Fruit fly (Drosophila melanogaster): ENCODE data around the gene RagA-B.

Gene RagA-B

dm6 chr3R:9013765-9014380 lies 29.8 kb upstream of the RagA-B start (continued):
- no peak for TF ChIP-seq wor (GFP tag; IDR thresholded peaks at IDR 0.05)
- TF ChIP-seq CG8944 (GFP tag; optimal IDR thresholded peaks at IDR 0.05), result peak; percentile 47
- TF ChIP-seq dmrt99B (tag; optimal IDR thresholded peaks at IDR 0.05), result no peak
- TF ChIP-seq CG10654 (GFP tag; optimal IDR thresholded peaks at IDR 0.05), result peak; percentile 10
- peak; percentile 47 for TF ChIP-seq phol (tag; optimal IDR thresholded peaks at IDR 0.05)
- peak; percentile 49; the same call in 1 of the 3 replicates for TF ChIP-seq dysf (GFP tag; IDR thresholded peaks at IDR 0.05)
- peak; percentile 40 for TF ChIP-seq CG12942 (GFP tag; optimal IDR thresholded peaks at IDR 0.05)
- TF ChIP-seq CTCF (GFP tag; optimal IDR thresholded peaks at IDR 0.05), result peak; percentile 49
- no peak for TF ChIP-seq CG6654 (GFP tag; optimal IDR thresholded peaks at IDR 0.05)
- peak; percentile 36 for TF ChIP-seq CG12155 (GFP tag; optimal IDR thresholded peaks at IDR 0.05)
- TF ChIP-seq CG1233 (GFP tag; optimal IDR thresholded peaks at IDR 0.05), result peak; percentile 10
- peak; percentile 49 for TF ChIP-seq CG6689 (GFP tag; IDR thresholded peaks at IDR 0.05)
- peak; percentile 44 for TF ChIP-seq Max (GFP tag; optimal IDR thresholded peaks at IDR 0.05)
- TF ChIP-seq CG11085 (GFP tag; IDR thresholded peaks at IDR 0.05), result no peak
- TF ChIP-seq CG15011 (GFP tag; optimal IDR thresholded peaks at IDR 0.05), result no peak
- TF ChIP-seq CG15479 (GFP tag; optimal IDR thresholded peaks at IDR 0.05), result peak; percentile 6
- no peak for TF ChIP-seq CG14014 (GFP tag; IDR thresholded peaks at IDR 0.05)
- TF ChIP-seq CG11504 (tag; optimal IDR thresholded peaks at IDR 0.05), result no peak
- TF ChIP-seq CG3838 (GFP tag; optimal IDR thresholded peaks at IDR 0.05), result no peak
- no peak for TF ChIP-seq amos (GFP tag; IDR thresholded peaks at IDR 0.05; ENCODE audit: partially characterized antibody)
- TF ChIP-seq kah (GFP tag; optimal IDR thresholded peaks at IDR 0.05), result no peak
- TF ChIP-seq Pdp1 (GFP tag; optimal IDR thresholded peaks at IDR 0.05), result peak; percentile 61 to 95
- TF ChIP-seq CG30431 (GFP tag; optimal IDR thresholded peaks at IDR 0.05), result no peak
- TF ChIP-seq mld (GFP tag; IDR thresholded peaks at IDR 0.05; ENCODE audit: partially characterized antibody), result no peak
- no peak for TF ChIP-seq CG5953 (GFP tag; IDR thresholded peaks at IDR 0.05)
- peak; percentile 78 for TF ChIP-seq CG10543 (GFP tag; optimal IDR thresholded peaks at IDR 0.05)
- TF ChIP-seq Atf-2 (GFP tag; optimal IDR thresholded peaks at IDR 0.05), result peak; percentile 22
- TF ChIP-seq lilli (GFP tag; optimal IDR thresholded peaks at IDR 0.05), result peak; percentile 82
- TF ChIP-seq lbe (GFP tag; optimal IDR thresholded peaks at IDR 0.05), result peak; percentile 73
- no peak for TF ChIP-seq CG10274 (GFP tag; optimal IDR thresholded peaks at IDR 0.05)
- TF ChIP-seq bowl (GFP tag; IDR thresholded peaks at IDR 0.05), result no peak
- peak; percentile 50 for TF ChIP-seq CG17359 (tag; optimal IDR thresholded peaks at IDR 0.05)
- no peak for TF ChIP-seq salm (tag; optimal IDR thresholded peaks at IDR 0.05)
- TF ChIP-seq CG12219 (GFP tag; optimal IDR thresholded peaks at IDR 0.05), result no peak
- TF ChIP-seq gcm (GFP tag; optimal IDR thresholded peaks at IDR 0.05), result peak; percentile 7
- no peak for TF ChIP-seq Sox102F (GFP tag; optimal IDR thresholded peaks at IDR 0.05)
- 0 out of 2 replicates have a peak, but pooled peaks have one; percentile 17 for TF ChIP-seq CG4404 (GFP tag; IDR thresholded peaks at IDR 0.05)
- peak; percentile 27 for TF ChIP-seq Dad (GFP tag; optimal IDR thresholded peaks at IDR 0.05)
- TF ChIP-seq CG8924 (tag; optimal IDR thresholded peaks at IDR 0.05), result peak; percentile 51
- TF ChIP-seq CG4854 (GFP tag; optimal IDR thresholded peaks at IDR 0.05), result peak; percentile 17
- peak; percentile 51 for TF ChIP-seq Chrac-16 (GFP tag; optimal IDR thresholded peaks at IDR 0.05)
- peak; percentile 45 for TF ChIP-seq pnt (GFP tag; optimal IDR thresholded peaks at IDR 0.05)
- no peak for TF ChIP-seq CG6175 (GFP tag; IDR thresholded peaks at IDR 0.05)
- TF ChIP-seq CG3726 (GFP tag; IDR thresholded peaks at IDR 0.05), result no peak
- no peak for TF ChIP-seq CG1602 (GFP tag; optimal IDR thresholded peaks at IDR 0.05)
- TF ChIP-seq H15 (GFP tag; IDR thresholded peaks at IDR 0.05), result 0 out of 3 replicates have a peak, but pooled peaks have one; percentile 37
- TF ChIP-seq CG18619 (GFP tag; optimal IDR thresholded peaks at IDR 0.05), result peak; percentile 46
- peak; percentile 62 for TF ChIP-seq CG3847 (GFP tag; IDR thresholded peaks at IDR 0.05)
- no peak for TF ChIP-seq emc (GFP tag; optimal IDR thresholded peaks at IDR 0.05)
- TF ChIP-seq Gug (GFP tag; IDR thresholded peaks at IDR 0.05), result peak; percentile 31; the same call in 1 of the 4 replicates
- TF ChIP-seq dmrt11E (tag; optimal IDR thresholded peaks at IDR 0.05), result peak; percentile 33
